Fruit fly (Drosophila melanogaster): ENCODE measurements around the gene CG9004.

CG9004 gene

DNA sequence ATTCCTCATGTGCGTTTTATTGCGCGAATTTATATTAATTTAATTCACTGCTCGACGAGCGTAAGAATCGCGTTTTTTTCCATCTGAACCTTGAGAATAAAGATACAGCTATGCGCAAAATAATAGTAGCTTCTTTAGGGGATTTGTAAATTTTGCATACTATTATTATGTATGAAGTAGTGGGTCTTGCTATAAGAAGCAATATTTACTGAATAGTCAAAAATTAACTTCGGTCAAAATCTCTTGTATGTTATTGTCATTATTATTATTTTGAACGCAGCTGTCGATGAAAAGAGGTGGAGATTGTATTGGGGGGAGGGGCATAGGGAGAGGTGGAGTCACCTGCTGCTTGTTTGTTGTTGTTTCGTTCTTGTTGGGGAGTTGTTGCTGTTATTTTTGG is 45.2 kb downstream of the CG9004 start (continued):
- TF ChIP-seq HLH4C (GFP tag; IDR thresholded peaks at IDR 0.05; ENCODE audit: partially characterized antibody) (no peak), CG12659 (GFP tag; optimal IDR thresholded peaks at IDR 0.05) (peak; percentile 63), CG7963 (GFP tag; IDR thresholded peaks at IDR 0.05; ENCODE audit: partially characterized antibody) (no peak), CG11695 (GFP tag; IDR thresholded peaks at IDR 0.05) (peak; percentile 92), E2f1 (GFP tag; IDR thresholded peaks at IDR 0.05) (peak; percentile 83), mirr (GFP tag; optimal IDR thresholded peaks at IDR 0.05) (no peak), CG32772 (GFP tag; IDR thresholded peaks at IDR 0.05) (peak; percentile 88), lov (optimal IDR thresholded peaks at IDR 0.05) (no peak), lov (GFP tag; IDR thresholded peaks at IDR 0.05) (0 out of 3 replicates have a peak, but pooled peaks have one; percentile 37), Nf-YC (tag; optimal IDR thresholded peaks at IDR 0.05) (peak; percentile 75), CG10366 (GFP tag; IDR thresholded peaks at IDR 0.05) (peak; percentile 83), CG17912 (GFP tag; optimal IDR thresholded peaks at IDR 0.05) (no peak), Dek (tag; optimal IDR thresholded peaks at IDR 0.05) (peak; percentile 48), sd (tag; optimal IDR thresholded peaks at IDR 0.05) (peak; percentile 58), klu (GFP tag; IDR thresholded peaks at IDR 0.05) (peak; percentile 71), aop (GFP tag; IDR thresholded peaks at IDR 0.05) (no peak), CG8388 (GFP tag; optimal IDR thresholded peaks at IDR 0.05) (peak; percentile 62), run (tag; optimal IDR thresholded peaks at IDR 0.05) (no peak), CoRest (tag; optimal IDR thresholded peaks at IDR 0.05) (peak; percentile 78), Tbp (GFP tag; optimal IDR thresholded peaks at IDR 0.05) (no peak), CG5953 (GFP tag; IDR thresholded peaks at IDR 0.05) (peak; percentile 72; the same call in 1 of the 2 replicates), eve (GFP tag; optimal IDR thresholded peaks at IDR 0.05) (peak in 1 of 2 experiments; percentile 85), inv (GFP tag; IDR thresholded peaks at IDR 0.05; ENCODE audit: partially characterized antibody) (no peak), Sin3A (optimal IDR thresholded peaks at IDR 0.05) (no peak), CG15514 (GFP tag; optimal IDR thresholded peaks at IDR 0.05) (peak; percentile 84), CG10431 (GFP tag; optimal IDR thresholded peaks at IDR 0.05) (no peak), dysf (GFP tag; IDR thresholded peaks at IDR 0.05) (peak; percentile 92), HLH54F (GFP tag; optimal IDR thresholded peaks at IDR 0.05) (peak; percentile 63), CG13775 (GFP tag; optimal IDR thresholded peaks at IDR 0.05) (peak; percentile 60), MTF-1 (GFP tag; optimal IDR thresholded peaks at IDR 0.05; ENCODE audit: borderline replicate concordance) (peak; percentile 77), gsb (GFP tag; IDR thresholded peaks at IDR 0.05) (peak; percentile 74), da (GFP tag; optimal IDR thresholded peaks at IDR 0.05) (peak; percentile 18), CG3065 (GFP tag; optimal IDR thresholded peaks at IDR 0.05) (no peak), grn (GFP tag; optimal IDR thresholded peaks at IDR 0.05) (peak; percentile 4), odd (GFP tag; optimal IDR thresholded peaks at IDR 0.05) (peak; percentile 27), lola (GFP tag; optimal IDR thresholded peaks at IDR 0.05) (peak in 1 of 3 experiments; percentile 53), TFAM (GFP tag; optimal IDR thresholded peaks at IDR 0.05) (peak; percentile 56), Dbx (GFP tag; IDR thresholded peaks at IDR 0.05) (peak; percentile 83), CG13624 (GFP tag; optimal IDR thresholded peaks at IDR 0.05) (peak; percentile 75), pb (GFP tag; optimal IDR thresholded peaks at IDR 0.05) (peak; percentile 69), Vsx1 (GFP tag; optimal IDR thresholded peaks at IDR 0.05) (peak; percentile 28), pum (GFP tag; optimal IDR thresholded peaks at IDR 0.05) (peak; percentile 65), slou (GFP tag; optimal IDR thresholded peaks at IDR 0.05) (peak; percentile 20), Dad (GFP tag; optimal IDR thresholded peaks at IDR 0.05) (peak; percentile 71), gt (GFP tag; IDR thresholded peaks at IDR 0.05) (peak; percentile 50; the same call in 1 of the 2 replicates), CG6813 (GFP tag; optimal IDR thresholded peaks at IDR 0.05) (peak; percentile 87), CG14050 (GFP tag; IDR thresholded peaks at IDR 0.05) (peak; percentile 72), CG10543 (GFP tag; optimal IDR thresholded peaks at IDR 0.05) (no peak), CG1832 (GFP tag; optimal IDR thresholded peaks at IDR 0.05) (no peak), Gsc (GFP tag; IDR thresholded peaks at IDR 0.05) (peak; percentile 52), Abd-B (GFP tag; optimal IDR thresholded peaks at IDR 0.05) (peak; percentile 29)
